Fruit fly (Drosophila melanogaster): ENCODE measurements around the gene cert.

Gene cert

dm6 chr3L:8299224-8300130 is 9.8 kb upstream of the cert start, which contains the start of the genes Arl5 and CG13671 (continued):
- TF ChIP-seq CG10631 (GFP tag; optimal IDR thresholded peaks at IDR 0.05) (peak; percentile 87), CG9139 (GFP tag; optimal IDR thresholded peaks at IDR 0.05) (no peak), Ets21C (GFP tag; optimal IDR thresholded peaks at IDR 0.05) (no peak), lz (GFP tag; optimal IDR thresholded peaks at IDR 0.05) (peak; percentile 79), CG8119 (GFP tag; IDR thresholded peaks at IDR 0.05) (peak; percentile 59; the same call in 2 of the 3 replicates), fkh (GFP tag; optimal IDR thresholded peaks at IDR 0.05) (peak; percentile 92), svp (GFP tag) (no peak), Lpt (GFP tag; optimal IDR thresholded peaks at IDR 0.05) (peak; percentile 39), CG6808 (GFP tag; optimal IDR thresholded peaks at IDR 0.05) (peak; percentile 20), ss (GFP tag; optimal IDR thresholded peaks at IDR 0.05) (peak in 1 of 2 experiments; percentile 40), CG7368 (GFP tag; optimal IDR thresholded peaks at IDR 0.05) (no peak), OdsH (GFP tag; optimal IDR thresholded peaks at IDR 0.05) (peak; percentile 86), Hr39 (GFP tag; optimal IDR thresholded peaks at IDR 0.05) (peak; percentile 72), CG6163 (GFP tag; IDR thresholded peaks at IDR 0.05) (no peak; the same call in 1 of the 3 replicates), salr (GFP tag; optimal IDR thresholded peaks at IDR 0.05) (peak in 1 of 2 experiments; percentile 71), CG11762 (GFP tag; optimal IDR thresholded peaks at IDR 0.05; ENCODE audit: insufficient read depth) (peak; percentile 67), Smox (GFP tag; optimal IDR thresholded peaks at IDR 0.05) (no peak), Ets96B (tag; optimal IDR thresholded peaks at IDR 0.05) (peak; percentile 63), CG15336 (GFP tag; IDR thresholded peaks at IDR 0.05) (peak; percentile 54; the same call in 1 of the 2 replicates), vri (GFP tag; optimal IDR thresholded peaks at IDR 0.05) (peak; percentile 59), Eip78C (GFP tag) (peak; percentile 91), CG11294 (GFP tag; IDR thresholded peaks at IDR 0.05) (0 out of 2 replicates have a peak, but pooled peaks have one; percentile 48), Met (GFP tag; optimal IDR thresholded peaks at IDR 0.05) (no peak), acj6 (GFP tag; optimal IDR thresholded peaks at IDR 0.05) (peak; percentile 79), CG34406 (GFP tag; optimal IDR thresholded peaks at IDR 0.05) (peak; percentile 75), CG3032 (tag; optimal IDR thresholded peaks at IDR 0.05) (peak; percentile 51)

dm6 chr3L:8297488-8297887 is 7.8 kb upstream of the cert start:
- TF ChIP-seq CG10631 (GFP tag; optimal IDR thresholded peaks at IDR 0.05): no peak
- no peak for TF ChIP-seq CG3919 (GFP tag; optimal IDR thresholded peaks at IDR 0.05)
- TF ChIP-seq topi (GFP tag; optimal IDR thresholded peaks at IDR 0.05): no peak
- TF ChIP-seq CG8319 (GFP tag; optimal IDR thresholded peaks at IDR 0.05): no peak
- no peak for TF ChIP-seq acj6 (GFP tag; optimal IDR thresholded peaks at IDR 0.05)
- TF ChIP-seq Blimp-1 (GFP tag; optimal IDR thresholded peaks at IDR 0.05): no peak
- no peak for TF ChIP-seq eg (GFP tag; IDR thresholded peaks at IDR 0.05)

DNA sequence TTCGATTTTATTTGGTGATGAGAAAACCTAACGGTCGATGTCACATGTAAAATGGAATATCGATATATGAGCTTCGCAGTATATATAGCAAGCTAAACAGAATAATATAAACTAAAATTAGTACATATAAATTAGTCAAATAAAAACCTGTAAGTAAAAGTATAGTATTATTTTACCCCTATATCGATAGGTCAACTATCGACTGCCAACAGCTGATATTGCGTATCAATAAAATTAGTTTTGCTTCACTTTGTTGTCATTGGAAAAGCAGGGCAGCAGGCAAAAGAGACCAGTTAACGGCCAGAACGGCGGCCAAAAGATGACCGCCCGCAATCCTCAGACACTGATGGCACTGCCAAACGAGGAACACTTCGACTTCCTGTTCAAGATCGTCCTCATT is 7.3 kb upstream of the cert start, which contains the start of gene Rab19:
TSS of gene Rab19 (plus strand) at position 78 of the 400 bp plus-strand sequence.
- TF ChIP-seq dsx (GFP tag; optimal IDR thresholded peaks at IDR 0.05; ENCODE audit: poor library complexity, severe bottlenecking) (peak; percentile 69), acj6 (GFP tag; optimal IDR thresholded peaks at IDR 0.05) (no peak), CG15336 (GFP tag; IDR thresholded peaks at IDR 0.05) (no peak), Met (GFP tag; optimal IDR thresholded peaks at IDR 0.05) (no peak), topi (GFP tag; optimal IDR thresholded peaks at IDR 0.05) (no peak), CG4318 (GFP tag; optimal IDR thresholded peaks at IDR 0.05) (no peak), esn (GFP tag; optimal IDR thresholded peaks at IDR 0.05) (no peak), svp (GFP tag) (peak; percentile 92), eg (GFP tag; IDR thresholded peaks at IDR 0.05) (no peak), CG11762 (GFP tag; optimal IDR thresholded peaks at IDR 0.05; ENCODE audit: insufficient read depth) (no peak), dac (GFP tag; optimal IDR thresholded peaks at IDR 0.05) (no peak), CG7368 (GFP tag; optimal IDR thresholded peaks at IDR 0.05) (no peak), Blimp-1 (GFP tag; optimal IDR thresholded peaks at IDR 0.05) (peak; percentile 60), Sox14 (GFP tag; optimal IDR thresholded peaks at IDR 0.05) (no peak), Eip78C (GFP tag) (peak; percentile 43), CG10631 (GFP tag; optimal IDR thresholded peaks at IDR 0.05) (no peak), Gug (GFP tag; IDR thresholded peaks at IDR 0.05) (no peak), CG34406 (GFP tag; optimal IDR thresholded peaks at IDR 0.05) (no peak), CG6792 (GFP tag; optimal IDR thresholded peaks at IDR 0.05) (no peak), fd85E (GFP tag; optimal IDR thresholded peaks at IDR 0.05) (no peak), CG11902 (GFP tag; optimal IDR thresholded peaks at IDR 0.05) (no peak), CG6854 (GFP tag; optimal IDR thresholded peaks at IDR 0.05) (no peak), CG6163 (GFP tag; IDR thresholded peaks at IDR 0.05) (no peak), CG31627 (GFP tag; optimal IDR thresholded peaks at IDR 0.05) (no peak), CG1621 (tag; optimal IDR thresholded peaks at IDR 0.05) (no peak), Ets96B (tag; optimal IDR thresholded peaks at IDR 0.05) (no peak), Sox102F (GFP tag; optimal IDR thresholded peaks at IDR 0.05) (no peak), Hr39 (GFP tag; optimal IDR thresholded peaks at IDR 0.05) (no peak), fkh (GFP tag; optimal IDR thresholded peaks at IDR 0.05) (peak; percentile 33)

Measured in whole organism, prepupa.